3 worm cellular contexts compared by ENCODE assay signal in the genomic region with DNA sequence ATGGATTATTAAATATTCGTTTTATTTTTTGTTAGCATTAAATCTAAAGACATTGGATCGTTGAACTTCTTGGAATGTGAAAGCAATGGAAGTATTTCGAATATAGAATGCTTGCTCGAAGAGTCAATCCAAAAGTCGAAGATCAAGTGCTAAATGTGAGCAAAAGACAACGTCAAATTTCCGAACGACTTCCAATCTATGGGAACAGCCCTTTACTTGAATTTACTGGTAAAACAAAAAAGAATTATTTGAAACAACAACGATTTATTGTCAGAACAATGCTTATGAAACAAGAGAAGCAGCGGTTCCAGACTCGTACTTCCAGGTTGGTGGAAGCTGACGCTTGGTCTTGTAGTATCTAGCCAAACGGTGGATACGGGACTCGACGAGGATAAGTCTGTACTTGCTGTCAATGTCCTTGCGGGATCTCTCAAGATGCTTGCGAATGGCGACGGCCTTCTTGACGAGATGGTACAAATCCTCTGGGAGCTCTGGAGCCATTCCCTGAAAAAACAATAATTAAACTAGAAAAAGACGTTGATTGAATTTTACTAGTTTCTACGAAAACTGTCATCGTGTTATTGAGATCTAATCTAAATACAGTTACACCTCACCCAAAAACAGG.
A peak's percentile ranks its signal among the peaks of the same experiment; 100 is the strongest.
TF ChIP-seq lines count a peak whose summit lies in the region.

No protein-coding gene starts in this region.

TF ChIP-seq in whole organism, L1 larva, 84 proteins besides CTCF, POLR2A, EP300 and RAD21 (continued from another document):
- TF ChIP-seq nhr-77 (tag; optimal IDR thresholded peaks at IDR 0.05; lab: Kevin White, UChicago) (peak; percentile 0), unc-130 (tag; optimal IDR thresholded peaks at IDR 0.05; lab: Kevin White, UChicago) (no peak), fkh-4 (tag; optimal IDR thresholded peaks at IDR 0.05; lab: Kevin White, UChicago; ENCODE audit: borderline replicate concordance) (no peak), sup-37 (GFP tag; optimal IDR thresholded peaks at IDR 0.05; lab: Kevin White, UChicago) (no peak), alr-1 (tag; optimal IDR thresholded peaks at IDR 0.05; lab: Kevin White, UChicago; ENCODE audit: borderline replicate concordance) (no peak), nhr-237 (tag; optimal IDR thresholded peaks at IDR 0.05; lab: Kevin White, UChicago) (no peak), zip-4 (GFP tag; optimal IDR thresholded peaks at IDR 0.05; lab: Kevin White, UChicago) (no peak), sox-4 (tag; optimal IDR thresholded peaks at IDR 0.05; lab: Kevin White, UChicago) (no peak), rnt-1 (tag; optimal IDR thresholded peaks at IDR 0.05; lab: Kevin White, UChicago) (no peak), lin-35 (GFP tag; optimal IDR thresholded peaks at IDR 0.05; lab: Kevin White, UChicago) (no peak), nhr-71 (tag; optimal IDR thresholded peaks at IDR 0.05; lab: Kevin White, UChicago) (no peak), nhr-20 (tag; optimal IDR thresholded peaks at IDR 0.05; lab: Kevin White, UChicago) (no peak), lsy-2 (tag; optimal IDR thresholded peaks at IDR 0.05; lab: Kevin White, UChicago) (peak in 1 of 2 experiments; percentile 71), tbx-2 (tag; optimal IDR thresholded peaks at IDR 0.05; lab: Kevin White, UChicago) (no peak), unc-86 (tag; optimal IDR thresholded peaks at IDR 0.05; lab: Kevin White, UChicago) (no peak), ceh-88 (GFP tag; IDR thresholded peaks at IDR 0.05; lab: Robert Waterston, UW) (no peak), snu-23 (GFP tag; optimal IDR thresholded peaks at IDR 0.05; lab: Kevin White, UChicago) (no peak), efl-1 (optimal IDR thresholded peaks at IDR 0.05; lab: Kevin White, UChicago) (no peak), efl-1 (GFP tag; optimal IDR thresholded peaks at IDR 0.05 in 1 of 2; lab: Kevin White, UChicago) (peak in 1 of 2 experiments; percentile 85), pax-3 (tag; optimal IDR thresholded peaks at IDR 0.05; lab: Kevin White, UChicago) (no peak), hpl-2 (GFP tag; optimal IDR thresholded peaks at IDR 0.05; lab: Kevin White, UChicago) (no peak)

TF ChIP-seq in whole organism, L4 larva, 104 proteins besides CTCF, POLR2A, EP300 and RAD21 (continued from another document):
- TF ChIP-seq egl-43 (GFP tag; IDR thresholded peaks at IDR 0.05; lab: Robert Waterston, UW) (0 out of 2 replicates have a peak, but pooled peaks have one; percentile 56), nhr-111 (GFP tag; optimal IDR thresholded peaks at IDR 0.05; lab: Kevin White, UChicago) (peak; percentile 7), dmd-8 (GFP tag; IDR thresholded peaks at IDR 0.05; lab: Robert Waterston, UW) (0 out of 2 replicates have a peak, but pooled peaks have one; percentile 6), ctbp-1 (GFP tag; IDR thresholded peaks at IDR 0.05; lab: Robert Waterston, UW) (peak; percentile 59; the same call in 1 of the 2 replicates), daf-12 (tag; optimal IDR thresholded peaks at IDR 0.05; lab: Kevin White, UChicago) (no peak), duxl-1 (tag; optimal IDR thresholded peaks at IDR 0.05; lab: Kevin White, UChicago; ENCODE audit: poor library complexity) (peak; percentile 67), mes-2 (tag; optimal IDR thresholded peaks at IDR 0.05; lab: Kevin White, UChicago; ENCODE audit: poor library complexity, severe bottlenecking) (peak; percentile 28), aha-1 (tag; lab: Kevin White, UChicago) (peak; percentile 5), fos-1 (tag; optimal IDR thresholded peaks at IDR 0.05; lab: Kevin White, UChicago) (peak; percentile 21), vab-7 (GFP tag; IDR thresholded peaks at IDR 0.05; lab: Robert Waterston, UW) (0 out of 2 replicates have a peak, but pooled peaks have one; percentile 12), spr-1 (tag; optimal IDR thresholded peaks at IDR 0.05; lab: Kevin White, UChicago) (peak; percentile 13), F49E8.2 (tag; optimal IDR thresholded peaks at IDR 0.05; lab: Kevin White, UChicago; ENCODE audit: borderline replicate concordance) (peak; percentile 94), Y75B8A.6 (GFP tag; IDR thresholded peaks at IDR 0.05; lab: Robert Waterston, UW) (0 out of 2 replicates have a peak, but pooled peaks have one; percentile 6), dmd-9 (GFP tag; IDR thresholded peaks at IDR 0.05; lab: Robert Waterston, UW) (no peak), pha-4 (GFP tag; IDR thresholded peaks at IDR 0.05; lab: Robert Waterston, UW) (peak; percentile 48; the same call in 1 of the 2 replicates), pha-4 (tag; optimal IDR thresholded peaks at IDR 0.05; lab: Kevin White, UChicago) (no peak), hif-1 (tag; optimal IDR thresholded peaks at IDR 0.05; lab: Kevin White, UChicago) (no peak), Y48G9A.11 (GFP tag; IDR thresholded peaks at IDR 0.05; lab: Robert Waterston, UW) (peak; percentile 81), lsy-2 (tag; optimal IDR thresholded peaks at IDR 0.05; lab: Kevin White, UChicago) (peak in 1 of 2 experiments; percentile 7), mep-1 (tag; optimal IDR thresholded peaks at IDR 0.05; lab: Kevin White, UChicago) (peak; percentile 33), lim-7 (GFP tag; IDR thresholded peaks at IDR 0.05; lab: Robert Waterston, UW) (peak; percentile 3; the same call in 1 of the 2 replicates), lin-38 (GFP tag; IDR thresholded peaks at IDR 0.05; lab: Robert Waterston, UW) (peak; percentile 71), snpc-1.2 (GFP tag; IDR thresholded peaks at IDR 0.05; lab: Robert Waterston, UW) (peak; percentile 36), gei-8 (GFP tag; optimal IDR thresholded peaks at IDR 0.05; lab: Kevin White, UChicago) (peak; percentile 23), Y105C5A.15 (GFP tag; IDR thresholded peaks at IDR 0.05; lab: Robert Waterston, UW) (peak; percentile 61; the same call in 1 of the 2 replicates)

TF ChIP-seq in whole organism, young adult, 124 proteins besides CTCF, POLR2A, EP300 and RAD21 (continued from another document and continues in another):
- no peak for TF ChIP-seq egl-18 (GFP tag; IDR thresholded peaks at IDR 0.05; lab: Robert Waterston, UW)
- no peak for TF ChIP-seq fkh-3 (tag; optimal IDR thresholded peaks at IDR 0.05; lab: Kevin White, UChicago)
- peak; percentile 15 for TF ChIP-seq egl-44 (GFP tag; IDR thresholded peaks at IDR 0.05; lab: Robert Waterston, UW)
- TF ChIP-seq attf-5 (GFP tag; optimal IDR thresholded peaks at IDR 0.05; lab: Kevin White, UChicago), result peak; percentile 20
- peak; percentile 37 for TF ChIP-seq atf-7 (tag; optimal IDR thresholded peaks at IDR 0.05; lab: Kevin White, UChicago)
- TF ChIP-seq die-1 (tag; optimal IDR thresholded peaks at IDR 0.05; lab: Kevin White, UChicago), result peak; percentile 76
- TF ChIP-seq hrde-1 (tag; optimal IDR thresholded peaks at IDR 0.05; lab: Kevin White, UChicago; ENCODE audit: borderline replicate concordance), result peak; percentile 98
- peak; percentile 69 for TF ChIP-seq snpc-4 (GFP tag; optimal IDR thresholded peaks at IDR 0.05; lab: Kevin White, UChicago)
- TF ChIP-seq snpc-4 (tag; optimal IDR thresholded peaks at IDR 0.05; lab: Kevin White, UChicago), result peak in 2 of 4 experiments; percentile 10 to 63
- peak; percentile 63 for TF ChIP-seq madf-3 (GFP tag; IDR thresholded peaks at IDR 0.05; lab: Robert Waterston, UW)
- TF ChIP-seq C17E4.6 (GFP tag; IDR thresholded peaks at IDR 0.05; lab: Robert Waterston, UW), result peak; percentile 44; the same call in 1 of the 2 replicates
- peak; percentile 81 for TF ChIP-seq attf-6 (GFP tag; IDR thresholded peaks at IDR 0.05; lab: Robert Waterston, UW)
- TF ChIP-seq nhr-90 (tag; optimal IDR thresholded peaks at IDR 0.05; lab: Kevin White, UChicago), result peak; percentile 46
- TF ChIP-seq C06A6.2 (GFP tag; conservative IDR thresholded peaks at IDR 0.05; lab: Robert Waterston, UW), result no peak
- peak; percentile 67 for TF ChIP-seq lsl-1 (GFP tag; optimal IDR thresholded peaks at IDR 0.05; lab: Kevin White, UChicago)
- TF ChIP-seq sdz-38 (tag; optimal IDR thresholded peaks at IDR 0.05; lab: Kevin White, UChicago), result no peak
- TF ChIP-seq ccch-3 (GFP tag; optimal IDR thresholded peaks at IDR 0.05; lab: Kevin White, UChicago), result no peak
- TF ChIP-seq lir-1 (GFP tag; conservative IDR thresholded peaks at IDR 0.05; lab: Robert Waterston, UW), result no peak
- peak in 2 of 3 experiments; percentile 19 to 45 for TF ChIP-seq lin-35 (GFP tag; optimal IDR thresholded peaks at IDR 0.05; lab: Kevin White, UChicago)
- peak; percentile 88 for TF ChIP-seq tlf-1 (GFP tag; optimal IDR thresholded peaks at IDR 0.05; lab: Kevin White, UChicago)
- TF ChIP-seq nfyb-1 (GFP tag; IDR thresholded peaks at IDR 0.05; lab: Robert Waterston, UW), result peak; percentile 86
- TF ChIP-seq F23B12.7 (tag; optimal IDR thresholded peaks at IDR 0.05; lab: Kevin White, UChicago; ENCODE audit: insufficient read depth), result peak; percentile 62
- TF ChIP-seq F37B4.10 (GFP tag; IDR thresholded peaks at IDR 0.05; lab: Robert Waterston, UW), result 0 out of 2 replicates have a peak, but pooled peaks have one; percentile 33
- TF ChIP-seq Y53G8AR.9 (GFP tag; conservative IDR thresholded peaks at IDR 0.05; lab: Robert Waterston, UW), result peak; percentile 86
- 0 out of 2 replicates have a peak, but pooled peaks have one; percentile 18 for TF ChIP-seq attf-3 (GFP tag; conservative IDR thresholded peaks at IDR 0.05; lab: Robert Waterston, UW)
- peak; percentile 3; the same call in 1 of the 2 replicates for TF ChIP-seq F39B2.1 (GFP tag; IDR thresholded peaks at IDR 0.05; lab: Robert Waterston, UW)
- no peak for TF ChIP-seq ztf-25 (GFP tag; IDR thresholded peaks at IDR 0.05; lab: Robert Waterston, UW)
- no peak for TF ChIP-seq pha-4 (tag; optimal IDR thresholded peaks at IDR 0.05; lab: Kevin White, UChicago)
- TF ChIP-seq somi-1 (GFP tag; optimal IDR thresholded peaks at IDR 0.05; lab: Kevin White, UChicago), result peak; percentile 38
- TF ChIP-seq hlh-26 (GFP tag; conservative IDR thresholded peaks at IDR 0.05; lab: Robert Waterston, UW), result no peak
- peak; percentile 34; the same call in 1 of the 2 replicates for TF ChIP-seq ceh-40 (GFP tag; IDR thresholded peaks at IDR 0.05; lab: Robert Waterston, UW)
- no peak for TF ChIP-seq F57C9.4 (tag; optimal IDR thresholded peaks at IDR 0.05; lab: Kevin White, UChicago)
- TF ChIP-seq F57A8.1 (GFP tag; optimal IDR thresholded peaks at IDR 0.05; lab: Kevin White, UChicago), result peak; percentile 82
- TF ChIP-seq B0019.2 (GFP tag; conservative IDR thresholded peaks at IDR 0.05; lab: Robert Waterston, UW), result no peak
- TF ChIP-seq F52B5.7 (tag; optimal IDR thresholded peaks at IDR 0.05; lab: Kevin White, UChicago), result peak; percentile 43
- TF ChIP-seq Y53F4B.3 (GFP tag; IDR thresholded peaks at IDR 0.05; lab: Robert Waterston, UW), result no peak
- TF ChIP-seq efl-1 (GFP tag; optimal IDR thresholded peaks at IDR 0.05; lab: Kevin White, UChicago), result peak; percentile 28
- TF ChIP-seq mcd-1 (GFP tag; IDR thresholded peaks at IDR 0.05; lab: Robert Waterston, UW), result peak; percentile 45
- peak; percentile 82 for TF ChIP-seq unc-130 (GFP tag; optimal IDR thresholded peaks at IDR 0.05; lab: Kevin White, UChicago)
- TF ChIP-seq ceh-79 (tag; optimal IDR thresholded peaks at IDR 0.05; lab: Kevin White, UChicago), result peak; percentile 36
- TF ChIP-seq akir-1 (GFP tag; optimal IDR thresholded peaks at IDR 0.05; lab: Kevin White, UChicago), result no peak
- TF ChIP-seq unc-62 (GFP tag; optimal IDR thresholded peaks at IDR 0.05; lab: Kevin White, UChicago), result no peak
- peak; percentile 80 for TF ChIP-seq lin-26 (GFP tag; IDR thresholded peaks at IDR 0.05; lab: Robert Waterston, UW)
- no peak for TF ChIP-seq nfya-2 (GFP tag; IDR thresholded peaks at IDR 0.05; lab: Robert Waterston, UW)
- TF ChIP-seq K11D2.4 (GFP tag; IDR thresholded peaks at IDR 0.05; lab: Robert Waterston, UW), result 0 out of 2 replicates have a peak, but pooled peaks have one; percentile 36
- TF ChIP-seq lin-40 (tag; optimal IDR thresholded peaks at IDR 0.05; lab: Kevin White, UChicago), result no peak
- no peak; the same call in 1 of the 2 replicates for TF ChIP-seq ztf-28 (GFP tag; IDR thresholded peaks at IDR 0.05; lab: Robert Waterston, UW)
- TF ChIP-seq dpl-1 (GFP tag; optimal IDR thresholded peaks at IDR 0.05; lab: Kevin White, UChicago), result no peak
- TF ChIP-seq F49E8.2 (tag; optimal IDR thresholded peaks at IDR 0.05; lab: Kevin White, UChicago; ENCODE audit: insufficient read depth), result peak; percentile 97
- no peak; the same call in 1 of the 2 replicates for TF ChIP-seq zfh-2 (GFP tag; conservative IDR thresholded peaks at IDR 0.05; lab: Robert Waterston, UW)
- no peak for TF ChIP-seq hlh-12 (tag; optimal IDR thresholded peaks at IDR 0.05; lab: Kevin White, UChicago)
- 0 out of 2 replicates have a peak, but pooled peaks have one; percentile 51 for TF ChIP-seq nhr-120 (GFP tag; IDR thresholded peaks at IDR 0.05; lab: Robert Waterston, UW)
- TF ChIP-seq pbrm-1 (GFP tag; IDR thresholded peaks at IDR 0.05; lab: Robert Waterston, UW), result peak; percentile 57; the same call in 1 of the 2 replicates
- TF ChIP-seq snpc-1.1 (tag; optimal IDR thresholded peaks at IDR 0.05; lab: Kevin White, UChicago; ENCODE audit: insufficient read depth), result peak; percentile 67
- TF ChIP-seq madf-8 (GFP tag; conservative IDR thresholded peaks at IDR 0.05; lab: Robert Waterston, UW), result 0 out of 2 replicates have a peak, but pooled peaks have one; percentile 37
- peak; percentile 85 for TF ChIP-seq ekl-4 (GFP tag; IDR thresholded peaks at IDR 0.05; lab: Robert Waterston, UW)
- TF ChIP-seq rcor-1 (GFP tag; IDR thresholded peaks at IDR 0.05; lab: Robert Waterston, UW), result peak; percentile 53; the same call in 1 of the 2 replicates
- TF ChIP-seq hmg-1.2 (GFP tag; IDR thresholded peaks at IDR 0.05; lab: Robert Waterston, UW), result peak; percentile 48
- TF ChIP-seq ztf-18 (tag; optimal IDR thresholded peaks at IDR 0.05; lab: Kevin White, UChicago), result peak; percentile 35
- no peak for TF ChIP-seq tbx-9 (tag; optimal IDR thresholded peaks at IDR 0.05; lab: Kevin White, UChicago; ENCODE audit: borderline replicate concordance)
- TF ChIP-seq Y95B8A.8 (GFP tag; IDR thresholded peaks at IDR 0.05; lab: Robert Waterston, UW), result peak; percentile 56; the same call in 1 of the 2 replicates
- no peak for TF ChIP-seq bed-1 (GFP tag; IDR thresholded peaks at IDR 0.05; lab: Robert Waterston, UW)
- TF ChIP-seq T07F8.4 (tag; optimal IDR thresholded peaks at IDR 0.05; lab: Kevin White, UChicago), result peak; percentile 51
- TF ChIP-seq ceh-91 (GFP tag; IDR thresholded peaks at IDR 0.05; lab: Robert Waterston, UW), result 0 out of 2 replicates have a peak, but pooled peaks have one; percentile 20
- TF ChIP-seq madf-10 (tag; optimal IDR thresholded peaks at IDR 0.05; lab: Kevin White, UChicago), result no peak
- peak; percentile 87 for TF ChIP-seq snpc-3.4 (tag; optimal IDR thresholded peaks at IDR 0.05; lab: Kevin White, UChicago)
- peak; percentile 98 for TF ChIP-seq B0336.3 (GFP tag; IDR thresholded peaks at IDR 0.05; lab: Robert Waterston, UW)
- no peak for TF ChIP-seq B0035.1 (tag; optimal IDR thresholded peaks at IDR 0.05; lab: Kevin White, UChicago)
- TF ChIP-seq rpc-1 (optimal IDR thresholded peaks at IDR 0.05; lab: Kevin White, UChicago), result no peak
- peak; percentile 11 for TF ChIP-seq rpc-1 (tag; optimal IDR thresholded peaks at IDR 0.05; lab: Kevin White, UChicago)
- TF ChIP-seq ZK185.1 (tag; optimal IDR thresholded peaks at IDR 0.05; lab: Kevin White, UChicago; ENCODE audit: poor library complexity, severe bottlenecking), result peak; percentile 53
- TF ChIP-seq mel-28 (tag; optimal IDR thresholded peaks at IDR 0.05; lab: Kevin White, UChicago; ENCODE audit: borderline replicate concordance), result no peak
- TF ChIP-seq tbp1 (GFP tag; optimal IDR thresholded peaks at IDR 0.05; lab: Kevin White, UChicago), result peak; percentile 60
- no peak for TF ChIP-seq cebp-1 (GFP tag; IDR thresholded peaks at IDR 0.05; lab: Robert Waterston, UW)
- TF ChIP-seq cebp-1 (tag; optimal IDR thresholded peaks at IDR 0.05; lab: Kevin White, UChicago), result peak; percentile 65
- TF ChIP-seq chd-7 (tag; optimal IDR thresholded peaks at IDR 0.05; lab: Kevin White, UChicago), result peak; percentile 16
- TF ChIP-seq athp-1 (tag; optimal IDR thresholded peaks at IDR 0.05; lab: Kevin White, UChicago), result peak; percentile 76
